Worm (Caenorhabditis elegans) whole organism, L4 larva: ENCODE results near the gene B0391.14.

ENCODE experiments used
- F10B5.3 ChIP-seq: sonication (generic microtip); optimal IDR thresholded peaks from 2 replicates; lab custom pipeline; 2016; ENCODE audit warnings: mild to moderate bottlenecking, missing genetic modification characterization, missing compliant biosample characterization
- F26F4.8 ChIP-seq: fragments of 200-800 bp; sonication (Bioruptor generic); conservative IDR thresholded peaks from 2 replicates; pipeline ENCODE4 v1.3.6; 2022; ENCODE audit warnings: missing genetic modification characterization, missing compliant biosample characterization
- F49E8.2 ChIP-seq: sonication (generic microtip); optimal IDR thresholded peaks from 2 replicates; lab custom pipeline; 2016; ENCODE audit warnings: missing compliant biosample characterization, mild to moderate bottlenecking, missing genetic modification characterization, borderline replicate concordance
- Y105C5A.15 ChIP-seq: fragments of 200-800 bp; sonication (Bioruptor generic); IDR thresholded peaks from 2 replicates; pipeline ENCODE4 v1.3.6; 2022; ENCODE audit warnings: missing genetic modification characterization, missing compliant biosample characterization
- Y48G9A.11 ChIP-seq: fragments of 200-800 bp; sonication (Bioruptor generic); IDR thresholded peaks from 2 replicates; pipeline ENCODE4 v1.3.6; 2022; ENCODE audit warnings: missing genetic modification reagents, missing genetic modification characterization, missing compliant biosample characterization
- Y5F2A.4 ChIP-seq: fragments of 200-800 bp; sonication (Bioruptor generic); optimal IDR thresholded peaks from 2 replicates; lab custom pipeline; 2018; ENCODE audit warnings: mild to moderate bottlenecking, missing genetic modification characterization, missing compliant biosample characterization
- aha-1 ChIP-seq: fragments of 150-350 bp; peaks from one replicate; lab custom pipeline; 2014; ENCODE audit warnings: missing biosample characterization, missing genetic modification characterization
- arid-1 ChIP-seq: fragments of 200-800 bp; sonication (Bioruptor generic); conservative IDR thresholded peaks from 2 replicates; pipeline ENCODE4 v1.3.6; 2022; ENCODE audit warnings: missing genetic modification reagents, missing genetic modification characterization, missing compliant biosample characterization
- attf-4 ChIP-seq: sonication (generic microtip); optimal IDR thresholded peaks from 3 replicates; lab custom pipeline; 2017; ENCODE audit warnings: missing biosample characterization, missing genetic modification characterization
- ceh-32 ChIP-seq: sonication (generic microtip); optimal IDR thresholded peaks from 2 replicates; lab custom pipeline; 2016; ENCODE audit warnings: mild to moderate bottlenecking, missing genetic modification characterization, missing compliant biosample characterization; ENCODE audit not compliant: poor library complexity
- ceh-44 ChIP-seq: fragments of 200-800 bp; sonication (Bioruptor generic); IDR thresholded peaks from 2 replicates; pipeline ENCODE4 v1.3.6; 2022; ENCODE audit warnings: missing genetic modification reagents, missing genetic modification characterization, missing compliant biosample characterization
- ceh-62 ChIP-seq: sonication (generic microtip); optimal IDR thresholded peaks from 2 replicates; lab custom pipeline; 2017; ENCODE audit warnings: missing biosample characterization, missing genetic modification characterization
- cey-2 ChIP-seq: sonication (generic microtip); optimal IDR thresholded peaks from 3 replicates; lab custom pipeline; 2017; ENCODE audit warnings: missing genetic modification characterization, mild to moderate bottlenecking, missing compliant biosample characterization, antibody characterized with exemption, borderline replicate concordance; ENCODE audit not compliant: insufficient read depth
- daf-16 ChIP-seq, 3 experiments: sonication (generic microtip); optimal IDR thresholded peaks; 2 replicates each; lab custom pipeline; 2016 to 2017; ENCODE audit warnings: missing genetic modification characterization in 3 of 3, missing genetic modification reagents in 3 of 3, mild to moderate bottlenecking in 2 of 3, missing compliant biosample characterization in 2 of 3, missing biosample characterization in 1 of 3, moderate library complexity in 1 of 3
- dpl-1 ChIP-seq: fragments of 150-350 bp; optimal IDR thresholded peaks from 2 replicates; lab custom pipeline; 2014; ENCODE audit warnings: missing biosample characterization, missing genetic modification reagents, missing genetic modification characterization
- duxl-1 ChIP-seq: sonication (generic microtip); optimal IDR thresholded peaks from 2 replicates; lab custom pipeline; 2016; ENCODE audit warnings: mild to moderate bottlenecking, missing genetic modification characterization, moderate library complexity, missing compliant biosample characterization; ENCODE audit not compliant: poor library complexity
- egl-27 ChIP-seq: sonication (generic microtip); optimal IDR thresholded peaks from 3 replicates; lab custom pipeline; 2017; ENCODE audit warnings: missing biosample characterization, missing genetic modification reagents, missing genetic modification characterization
- egl-43 ChIP-seq: fragments of 200-800 bp; sonication (Bioruptor generic); IDR thresholded peaks from 2 replicates; pipeline ENCODE4 v1.3.6; 2022; ENCODE audit warnings: missing genetic modification reagents, missing genetic modification characterization, missing compliant biosample characterization
- fkh-10 ChIP-seq: fragments of 150-350 bp; optimal IDR thresholded peaks from 2 replicates; lab custom pipeline; 2014; ENCODE audit warnings: missing biosample characterization, missing genetic modification reagents, missing genetic modification characterization
- hif-1 ChIP-seq, 2 experiments: sonication (generic microtip); optimal IDR thresholded peaks; 2 replicates each; lab custom pipeline; 2016 to 2017; ENCODE audit warnings: missing compliant biosample characterization in 2 of 2, missing genetic modification characterization in 2 of 2, missing genetic modification reagents in 2 of 2, missing genotype in 2 of 2, mild to moderate bottlenecking in 1 of 2
- hlh-11 ChIP-seq: fragments of 200-800 bp; sonication (Bioruptor generic); optimal IDR thresholded peaks from 2 replicates; lab custom pipeline; 2018; ENCODE audit warnings: mild to moderate bottlenecking, missing genetic modification characterization, missing compliant biosample characterization
- lim-7 ChIP-seq: fragments of 200-800 bp; sonication (Bioruptor generic); IDR thresholded peaks from 2 replicates; pipeline ENCODE4 v1.3.6; 2022; ENCODE audit warnings: missing genetic modification characterization, missing compliant biosample characterization
- lin-13 ChIP-seq: fragments of 150-350 bp; optimal IDR thresholded peaks from 2 replicates; lab custom pipeline; 2014; ENCODE audit warnings: missing biosample characterization, missing genetic modification reagents, missing genetic modification characterization
- lin-38 ChIP-seq: fragments of 200-800 bp; sonication (Bioruptor generic); IDR thresholded peaks from 2 replicates; pipeline ENCODE4 v1.3.6; 2022; ENCODE audit warnings: missing genetic modification reagents, missing genetic modification characterization, missing compliant biosample characterization
- lir-3 ChIP-seq: sonication (generic microtip); optimal IDR thresholded peaks from 2 replicates; lab custom pipeline; 2016; ENCODE audit warnings: mild to moderate bottlenecking, missing genetic modification characterization, missing compliant biosample characterization
- lsy-2 ChIP-seq, 2 experiments: fragments of 150-350 bp in 1 of 2; sonication (generic microtip) in 1 of 2; optimal IDR thresholded peaks; 2 replicates each; lab custom pipeline; 2014 to 2017; ENCODE audit warnings: missing biosample characterization in 2 of 2, missing genetic modification characterization in 2 of 2
- madf-5 ChIP-seq, 2 experiments: fragments of 200-800 bp; sonication (Bioruptor generic); IDR thresholded peaks; 2 replicates each; pipeline ENCODE4 v1.3.6; 2022; ENCODE audit warnings: missing compliant biosample characterization in 2 of 2, missing genetic modification characterization in 2 of 2
- madf-9 ChIP-seq: fragments of 200-800 bp; sonication (Bioruptor generic); conservative IDR thresholded peaks from 2 replicates; pipeline ENCODE4 v1.3.6; 2022; ENCODE audit warnings: missing genetic modification reagents, missing genetic modification characterization, missing compliant biosample characterization
- mep-1 ChIP-seq: fragments of 150-350 bp; sonication (generic microtip); optimal IDR thresholded peaks from 3 replicates; lab custom pipeline; 2014; ENCODE audit warnings: missing biosample characterization, missing genetic modification characterization
- nhr-10 ChIP-seq: fragments of 150-350 bp; optimal IDR thresholded peaks from 2 replicates; lab custom pipeline; 2014; ENCODE audit warnings: missing biosample characterization, missing genetic modification characterization
- nhr-102 ChIP-seq: sonication (generic microtip); optimal IDR thresholded peaks from 2 replicates; lab custom pipeline; 2016; ENCODE audit warnings: mild to moderate bottlenecking, missing genetic modification characterization, moderate library complexity, missing compliant biosample characterization
- nhr-11 ChIP-seq: fragments of 150-350 bp; optimal IDR thresholded peaks from 2 replicates; lab custom pipeline; 2014; ENCODE audit warnings: missing biosample characterization, missing genetic modification characterization
- nhr-25 ChIP-seq: sonication (generic microtip); optimal IDR thresholded peaks from 2 replicates; lab custom pipeline; 2017; ENCODE audit warnings: missing genetic modification characterization, mild to moderate bottlenecking, missing compliant biosample characterization, antibody characterized with exemption, moderate library complexity, borderline replicate concordance; ENCODE audit not compliant: insufficient read depth
- nhr-28 ChIP-seq: fragments of 150-350 bp; optimal IDR thresholded peaks from 2 replicates; lab custom pipeline; 2014; ENCODE audit warnings: missing biosample characterization, missing genetic modification characterization
- nhr-41 ChIP-seq: fragments of 200-800 bp; sonication (Bioruptor generic); IDR thresholded peaks from 2 replicates; pipeline ENCODE4 v1.3.6; 2022; ENCODE audit warnings: missing genetic modification reagents, missing genetic modification characterization, missing compliant biosample characterization
- nhr-48 ChIP-seq: sonication (generic microtip); optimal IDR thresholded peaks from 2 replicates; lab custom pipeline; 2016; ENCODE audit warnings: mild to moderate bottlenecking, missing genetic modification characterization, missing compliant biosample characterization
- nhr-6 ChIP-seq: fragments of 150-350 bp; optimal IDR thresholded peaks from 2 replicates; lab custom pipeline; 2014; ENCODE audit warnings: missing biosample characterization, missing genetic modification characterization
- nhr-77 ChIP-seq: fragments of 150-350 bp; optimal IDR thresholded peaks from 2 replicates; lab custom pipeline; 2014; ENCODE audit warnings: missing biosample characterization, missing genetic modification characterization
- sdz-12 ChIP-seq: fragments of 200-800 bp; sonication (Bioruptor generic); optimal IDR thresholded peaks from 2 replicates; lab custom pipeline; 2018; ENCODE audit warnings: mild to moderate bottlenecking, missing genetic modification characterization, missing compliant biosample characterization
- skn-1 ChIP-seq: fragments of 150-350 bp; optimal IDR thresholded peaks from 2 replicates; lab custom pipeline; 2014; ENCODE audit warnings: missing biosample characterization, missing genetic modification characterization
- snpc-1.2 ChIP-seq: fragments of 200-800 bp; sonication (Bioruptor generic); IDR thresholded peaks from 2 replicates; pipeline ENCODE4 v1.3.6; 2022; ENCODE audit warnings: missing genetic modification reagents, missing genetic modification characterization, missing compliant biosample characterization
- spr-1 ChIP-seq: sonication (generic microtip); optimal IDR thresholded peaks from 2 replicates; lab custom pipeline; 2016; ENCODE audit warnings: mild to moderate bottlenecking, missing genetic modification characterization, missing compliant biosample characterization
- spr-3 ChIP-seq: fragments of 200-800 bp; sonication (Bioruptor generic); optimal IDR thresholded peaks from 2 replicates; lab custom pipeline; 2018; ENCODE audit warnings: mild to moderate bottlenecking, missing genetic modification characterization, missing compliant biosample characterization
- tra-1 ChIP-seq: fragments of 200-800 bp; sonication (Bioruptor generic); IDR thresholded peaks from 2 replicates; pipeline ENCODE4 v1.3.6; 2022; ENCODE audit warnings: missing genetic modification reagents, missing genetic modification characterization, missing compliant biosample characterization
- unc-39 ChIP-seq: sonication (generic microtip); optimal IDR thresholded peaks from 2 replicates; lab custom pipeline; 2017; ENCODE audit warnings: missing biosample characterization, missing genetic modification characterization
- unc-62 ChIP-seq, 3 experiments: fragments of 150-350 bp in 1 of 3; sonication (generic microtip); optimal IDR thresholded peaks in 2 of 3; peaks in 1 of 3; 1 replicate in 1 of 3; 2 replicates in 2 of 3; lab custom pipeline; 2014 to 2017; ENCODE audit warnings: missing biosample characterization in 3 of 3, missing genetic modification characterization in 3 of 3, missing genetic modification reagents in 3 of 3, missing genotype in 1 of 3
- vab-7 ChIP-seq: fragments of 200-800 bp; sonication (Bioruptor generic); IDR thresholded peaks from 2 replicates; pipeline ENCODE4 v1.3.6; 2022; ENCODE audit warnings: missing genetic modification reagents, missing genetic modification characterization, missing compliant biosample characterization
- zfp-3 ChIP-seq: fragments of 200-800 bp; sonication (Bioruptor generic); conservative IDR thresholded peaks from 2 replicates; pipeline ENCODE4 v1.3.6; 2022; ENCODE audit warnings: missing genetic modification reagents, missing genetic modification characterization, missing compliant biosample characterization
- ztf-7 ChIP-seq: fragments of 150-350 bp; optimal IDR thresholded peaks from 2 replicates; lab custom pipeline; 2014; ENCODE audit warnings: missing biosample characterization, missing genetic modification characterization

The B0391.14 gene

ce11 chrV:15551642-15552041 is 48.0 kb downstream of the B0391.14 start (continued):
- TF ChIP-seq nhr-10 (tag; lab: Kevin White, UChicago) (no peak), unc-62 (GFP tag; optimal IDR thresholded peaks at IDR 0.05 in 1 of 2; lab: Kevin White, UChicago) (no peak), unc-62 (tag; optimal IDR thresholded peaks at IDR 0.05; lab: Kevin White, UChicago) (no peak), madf-5 (GFP tag; IDR thresholded peaks at IDR 0.05; lab: Robert Waterston, UW) (peak; percentile 51 to 73; a peak in 1 of 4 replicates), F49E8.2 (peak; percentile 2), spr-3 (GFP tag; lab: Kevin White, UChicago) (peak; percentile 53), lir-3 (tag; lab: Kevin White, UChicago) (peak; percentile 47), lin-38 (GFP tag; lab: Robert Waterston, UW) (peak; percentile 71), aha-1 (tag; lab: Kevin White, UChicago) (peak; percentile 98), lim-7 (peak; percentile 89), arid-1 (GFP tag; lab: Robert Waterston, UW) (peak; percentile 73), ztf-7 (no peak), nhr-6 (tag; lab: Kevin White, UChicago) (peak; percentile 25), skn-1 (tag; lab: Kevin White, UChicago) (no peak), madf-9 (GFP tag; lab: Robert Waterston, UW) (peak; percentile 82), nhr-25 (tag; lab: Kevin White, UChicago) (no peak), nhr-48 (tag; lab: Kevin White, UChicago) (peak; percentile 25), egl-27 (no peak), lsy-2 (tag; optimal IDR thresholded peaks at IDR 0.05; lab: Kevin White, UChicago) (peak in 1 of 2 experiments; percentile 27), ceh-32 (tag; lab: Kevin White, UChicago) (no peak), daf-16 (GFP tag; optimal IDR thresholded peaks at IDR 0.05; lab: Kevin White, UChicago) (peak in 1 of 2 experiments; percentile 28), daf-16 (tag; optimal IDR thresholded peaks at IDR 0.05; lab: Kevin White, UChicago) (peak; percentile 32), nhr-41 (GFP tag; lab: Robert Waterston, UW) (peak; percentile 71; the same call in 1 of the 2 replicates), nhr-11 (tag; lab: Kevin White, UChicago) (no peak), Y105C5A.15 (peak; percentile 63; the same call in 1 of the 2 replicates), mep-1 (tag; lab: Kevin White, UChicago) (peak; percentile 67), vab-7 (GFP tag; lab: Robert Waterston, UW) (peak; percentile 69; the same call in 1 of the 2 replicates), nhr-77 (tag; lab: Kevin White, UChicago) (peak; percentile 26), duxl-1 (tag; lab: Kevin White, UChicago) (peak; percentile 63), Y5F2A.4 (GFP tag; lab: Kevin White, UChicago) (peak; percentile 47), fkh-10 (GFP tag; lab: Kevin White, UChicago) (no peak), lin-13 (GFP tag; lab: Kevin White, UChicago) (peak; percentile 47), attf-4 (tag; lab: Kevin White, UChicago) (no peak), F10B5.3 (no peak), ceh-44 (GFP tag; lab: Robert Waterston, UW) (0 out of 2 replicates have a peak, but pooled peaks have one; percentile 29), sdz-12 (peak; percentile 73), ceh-62 (no peak), cey-2 (no peak), zfp-3 (GFP tag; lab: Robert Waterston, UW) (no peak), tra-1 (peak; percentile 81), dpl-1 (peak; percentile 10), spr-1 (tag; lab: Kevin White, UChicago) (peak; percentile 46), nhr-28 (tag; lab: Kevin White, UChicago) (peak; percentile 9), unc-39 (tag; lab: Kevin White, UChicago) (no peak), Y48G9A.11 (GFP tag; lab: Robert Waterston, UW) (peak; percentile 47; the same call in 1 of the 2 replicates), snpc-1.2 (GFP tag; lab: Robert Waterston, UW) (peak; percentile 66; the same call in 1 of the 2 replicates), F26F4.8 (GFP tag; lab: Robert Waterston, UW) (peak; percentile 87), hif-1 (tag; optimal IDR thresholded peaks at IDR 0.05; lab: Kevin White, UChicago) (peak in 1 of 2 experiments; percentile 35), nhr-102 (tag; lab: Kevin White, UChicago) (peak; percentile 54), egl-43 (GFP tag; lab: Robert Waterston, UW) (peak; percentile 95), hlh-11 (tag; lab: Kevin White, UChicago) (peak; percentile 43)
- TF ChIP-seq, all 104 proteins: peak for 57
